Fruit fly (Drosophila melanogaster) whole organism, pupa: ENCODE measurements around the gene CG8927.

ENCODE experiments used
- CG12605 ChIP-seq: fragments of 200-800 bp; sonication (Bioruptor generic); IDR thresholded peaks from 2 replicates; pipeline ENCODE4 v1.3.6; 2022; ENCODE audit warnings: missing biosample characterization, missing genetic modification characterization
- CG14655 ChIP-seq: fragments of 200-800 bp; sonication (Bioruptor generic); optimal IDR thresholded peaks from 3 replicates; lab custom pipeline; 2017; ENCODE audit warnings: mild to moderate bottlenecking, missing biosample characterization, missing genetic modification reagents, missing genetic modification characterization
- CG8301 ChIP-seq: fragments of 200-800 bp; sonication (Bioruptor generic); optimal IDR thresholded peaks from 2 replicates; lab custom pipeline; 2018; ENCODE audit warnings: missing biosample characterization, mild to moderate bottlenecking, missing genetic modification characterization

- TF ChIP-seq CG8301 (peak; percentile 34), CG14655 (peak; percentile 22), CG12605 (GFP tag; lab: Robert Waterston, UW) (no peak)
Observed at dm6 chr3R:16212859-16213708, 32.3 kb downstream of the CG8927 start.
